Worm (Caenorhabditis elegans) whole organism, early embryonic: ENCODE measurements around the gene F41E6.17.

Experiments used
- B0310.2 ChIP-seq: sonication (generic microtip); optimal IDR thresholded peaks from 2 replicates; lab custom pipeline; 2016; ENCODE audit warnings: mild to moderate bottlenecking, missing genetic modification characterization, missing compliant biosample characterization
- F13C5.2 ChIP-seq: sonication (generic microtip); optimal IDR thresholded peaks from 2 replicates; lab custom pipeline; 2017; ENCODE audit warnings: mild to moderate bottlenecking, missing genetic modification characterization, inconsistent platforms, missing compliant biosample characterization
- aly-1 ChIP-seq: sonication (generic microtip); optimal IDR thresholded peaks from 2 replicates; lab custom pipeline; 2016; ENCODE audit warnings: missing genetic modification characterization, missing compliant biosample characterization
- ama-1 ChIP-seq: fragments of 150-350 bp; optimal IDR thresholded peaks from 2 replicates; lab custom pipeline; 2014
- ceh-13 ChIP-seq: fragments of 200-800 bp; sonication (Bioruptor generic); optimal IDR thresholded peaks from 2 replicates; lab custom pipeline; 2018; ENCODE audit warnings: mild to moderate bottlenecking, missing genetic modification characterization, missing compliant biosample characterization
- ceh-36 ChIP-seq: sonication (generic microtip); optimal IDR thresholded peaks from 2 replicates; lab custom pipeline; 2016; ENCODE audit warnings: missing genetic modification characterization, inconsistent platforms, missing compliant biosample characterization
- ets-7 ChIP-seq: sonication (generic microtip); optimal IDR thresholded peaks from 2 replicates; lab custom pipeline; 2016; ENCODE audit warnings: missing genotype, missing genetic modification characterization, missing compliant biosample characterization
- flt-1 ChIP-seq: fragments of 200-800 bp; sonication (Bioruptor generic); IDR thresholded peaks from 2 replicates; pipeline ENCODE4 v1.3.6; 2022; ENCODE audit warnings: missing genetic modification characterization, missing compliant biosample characterization
- hmbx-1 ChIP-seq: sonication (generic microtip); optimal IDR thresholded peaks from 2 replicates; lab custom pipeline; 2016; ENCODE audit warnings: mild to moderate bottlenecking, missing genetic modification characterization, missing compliant biosample characterization
- hmg-4 ChIP-seq: fragments of 200-800 bp; sonication (Bioruptor generic); optimal IDR thresholded peaks from 2 replicates; lab custom pipeline; 2018; ENCODE audit warnings: mild to moderate bottlenecking, missing genetic modification characterization, missing compliant biosample characterization
- hnd-1 ChIP-seq: sonication (generic microtip); optimal IDR thresholded peaks from 2 replicates; lab custom pipeline; 2016; ENCODE audit warnings: missing genetic modification characterization, missing compliant biosample characterization
- pes-1 ChIP-seq: fragments of 200-800 bp; sonication (Bioruptor generic); IDR thresholded peaks from 2 replicates; pipeline ENCODE4 v1.3.6; 2022; ENCODE audit warnings: missing genetic modification reagents, missing genetic modification characterization, missing compliant biosample characterization
- scrt-1 ChIP-seq: fragments of 200-800 bp; sonication (Bioruptor generic); IDR thresholded peaks from 2 replicates; pipeline ENCODE4 v1.3.6; 2022; ENCODE audit warnings: missing genetic modification characterization, missing compliant biosample characterization
- sea-1 ChIP-seq: fragments of 200-800 bp; sonication (Bioruptor generic); conservative IDR thresholded peaks from 2 replicates; pipeline ENCODE4 v1.3.6; 2022; ENCODE audit warnings: missing genetic modification characterization, missing compliant biosample characterization
- tbx-11 ChIP-seq: fragments of 200-800 bp; sonication (Bioruptor generic); IDR thresholded peaks from 2 replicates; pipeline ENCODE4 v1.3.6; 2022; ENCODE audit warnings: missing genetic modification characterization, missing compliant biosample characterization
- tbx-37 ChIP-seq: fragments of 200-800 bp; sonication (Bioruptor generic); conservative IDR thresholded peaks from 2 replicates; pipeline ENCODE4 v1.3.6; 2022; ENCODE audit warnings: missing genetic modification reagents, missing genetic modification characterization, missing compliant biosample characterization
- tra-4 ChIP-seq: sonication (generic microtip); optimal IDR thresholded peaks from 2 replicates; lab custom pipeline; 2017; ENCODE audit warnings: missing genetic modification characterization, missing compliant biosample characterization

The F41E6.17 gene

DNA sequence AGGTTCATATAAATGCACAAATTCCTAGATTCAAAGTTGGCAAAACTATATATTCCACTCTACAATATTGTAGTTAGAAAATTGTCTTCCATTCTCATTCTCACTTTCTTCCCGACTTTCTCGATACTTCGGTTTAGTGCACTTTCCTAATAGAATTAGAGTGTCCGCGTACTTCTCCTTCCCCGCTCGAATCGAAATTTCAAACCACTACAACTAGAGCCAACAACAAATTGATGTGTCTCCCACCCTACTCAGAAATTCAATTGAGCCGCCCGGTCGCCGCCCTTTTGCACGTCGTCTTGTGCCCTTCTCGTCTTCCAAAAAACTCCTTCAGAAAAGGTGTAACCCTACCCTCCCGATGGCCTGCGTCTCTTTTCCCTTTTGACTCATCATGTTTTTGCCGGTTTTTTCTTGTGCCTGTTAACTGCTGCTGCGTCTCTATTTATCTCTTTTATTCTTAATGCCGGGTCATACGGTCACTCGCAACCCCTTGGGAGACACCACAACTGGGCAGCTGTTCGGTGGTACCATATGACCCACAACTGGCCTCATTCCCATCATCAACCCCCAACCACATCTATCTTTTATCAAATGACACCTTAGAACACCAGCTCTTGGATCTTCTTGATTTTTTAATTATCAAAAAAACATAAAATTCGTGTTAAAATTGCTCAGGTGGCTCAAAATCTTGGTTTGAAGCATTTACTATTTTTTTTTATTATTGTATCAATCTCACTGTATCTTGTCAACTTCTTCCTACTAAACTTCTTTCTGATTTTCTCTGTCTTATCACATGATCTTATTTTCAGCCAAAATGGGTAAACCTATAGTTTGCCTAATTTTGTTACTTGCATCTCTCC is 29.6 kb upstream of the F41E6.17 start, which contains the start of gene tag-196:
TSS of gene tag-196 (plus strand) at position 810 of the 860 bp plus-strand sequence.
- no peak for TF ChIP-seq flt-1 (GFP tag; lab: Robert Waterston, UW)

ce11 chrV:8599192-8599591 is 24.7 kb upstream of the F41E6.17 start, which contains the start of gene F41E6.7:
F41E6.7 (minus strand) TSS chrV:8599292.
- TF ChIP-seq F13C5.2, result no peak
- no peak for TF ChIP-seq ceh-36 (tag; lab: Kevin White, UChicago)
- no peak for TF ChIP-seq sea-1
- no peak for TF ChIP-seq aly-1
- no peak for TF ChIP-seq B0310.2 (tag; lab: Kevin White, UChicago)
- no peak for TF ChIP-seq pes-1
- no peak for TF ChIP-seq hmbx-1 (tag; lab: Kevin White, UChicago)
- no peak for TF ChIP-seq tbx-11 (GFP tag; lab: Robert Waterston, UW)
- no peak for TF ChIP-seq tra-4 (tag; lab: Kevin White, UChicago)
- TF ChIP-seq tbx-37, result no peak
- TF ChIP-seq ceh-13, result no peak
- TF ChIP-seq flt-1 (GFP tag; lab: Robert Waterston, UW), result no peak

DNA sequence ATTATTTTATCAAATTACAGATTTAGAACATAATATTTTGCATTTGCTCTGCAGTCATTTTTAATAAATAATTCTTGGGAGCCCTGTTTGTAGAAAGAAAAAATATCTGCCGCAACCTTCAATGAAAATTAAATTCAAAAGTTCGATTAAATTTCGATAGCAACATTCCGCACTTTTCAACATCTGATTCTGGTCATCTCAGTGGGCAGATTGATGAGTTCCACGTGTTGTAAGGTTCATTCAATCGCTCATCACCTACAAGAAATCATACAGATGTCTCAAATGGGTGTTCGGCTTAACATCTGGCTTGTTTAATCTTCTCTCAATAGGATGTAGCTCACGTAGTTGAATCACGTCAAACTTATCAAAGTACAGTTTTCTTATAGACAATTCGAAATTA is 23.9 kb upstream of the F41E6.17 start:
- TF ChIP-seq hmbx-1 (tag; lab: Kevin White, UChicago) (no peak), ama-1 (lab: Kevin White, UChicago) (no peak), hnd-1 (tag; lab: Kevin White, UChicago) (no peak), sea-1 (no peak), flt-1 (GFP tag; lab: Robert Waterston, UW) (no peak), tra-4 (tag; lab: Kevin White, UChicago) (no peak), pes-1 (no peak), ets-7 (tag; lab: Kevin White, UChicago) (no peak), scrt-1 (GFP tag; lab: Robert Waterston, UW) (no peak), hmg-4 (GFP tag; lab: Kevin White, UChicago) (no peak), ceh-13 (no peak), ceh-36 (tag; lab: Kevin White, UChicago) (no peak), B0310.2 (tag; lab: Kevin White, UChicago) (no peak), tbx-37 (no peak), aly-1 (no peak), tbx-11 (GFP tag; lab: Robert Waterston, UW) (no peak), F13C5.2 (no peak)

- no peak for TF ChIP-seq B0310.2 (tag; lab: Kevin White, UChicago)
- TF ChIP-seq ceh-36 (tag; lab: Kevin White, UChicago), result no peak
- TF ChIP-seq aly-1, result no peak
- no peak for TF ChIP-seq sea-1
- no peak for TF ChIP-seq scrt-1 (GFP tag; lab: Robert Waterston, UW)
- TF ChIP-seq ceh-13, result no peak
- no peak for TF ChIP-seq flt-1 (GFP tag; lab: Robert Waterston, UW)
- no peak for TF ChIP-seq hmbx-1 (tag; lab: Kevin White, UChicago)
- no peak for TF ChIP-seq pes-1
- no peak for TF ChIP-seq hnd-1 (tag; lab: Kevin White, UChicago)
- TF ChIP-seq tbx-37, result no peak
- no peak for TF ChIP-seq tbx-11 (GFP tag; lab: Robert Waterston, UW)
- no peak for TF ChIP-seq hmg-4 (GFP tag; lab: Kevin White, UChicago)
Measured at ce11 chrV:8601420-8601819, 22.5 kb upstream of the F41E6.17 start, which contains the start of gene F41E6.8. F41E6.8 (minus strand) TSS chrV:8601520.

DNA sequence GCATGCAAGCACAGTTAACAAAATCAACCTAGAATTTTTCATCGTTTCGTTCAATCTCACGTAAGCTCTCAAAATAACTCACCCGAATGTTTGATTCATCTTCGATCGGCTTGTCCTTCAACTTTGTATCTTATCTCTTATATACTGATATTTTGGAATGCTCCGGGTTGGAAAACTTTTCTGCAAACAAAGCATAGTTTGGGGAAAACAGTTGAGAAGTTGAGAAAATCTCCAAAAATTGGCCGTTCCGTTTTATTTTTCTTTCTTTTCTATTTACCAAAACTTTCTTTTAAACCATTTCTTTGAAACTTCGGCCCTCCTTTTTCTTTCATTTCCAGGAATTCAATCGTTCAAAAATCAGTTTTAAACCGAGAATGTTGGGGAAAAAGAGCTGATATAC is 21.3 kb upstream of the F41E6.17 start, which contains the start of gene F41E6.15:
TSS of gene F41E6.15 (minus strand) at position 101 of the 400 bp plus-strand sequence.
- TF ChIP-seq tbx-11 (GFP tag; lab: Robert Waterston, UW), result no peak
- TF ChIP-seq ama-1 (lab: Kevin White, UChicago), result no peak
- TF ChIP-seq flt-1 (GFP tag; lab: Robert Waterston, UW), result no peak
- no peak for TF ChIP-seq ceh-13
- no peak for TF ChIP-seq hmg-4 (GFP tag; lab: Kevin White, UChicago)
- TF ChIP-seq aly-1, result no peak
- TF ChIP-seq scrt-1 (GFP tag; lab: Robert Waterston, UW), result no peak
- no peak for TF ChIP-seq B0310.2 (tag; lab: Kevin White, UChicago)
- TF ChIP-seq pes-1, result no peak
- no peak for TF ChIP-seq hmbx-1 (tag; lab: Kevin White, UChicago)
- TF ChIP-seq hnd-1 (tag; lab: Kevin White, UChicago), result no peak
- no peak for TF ChIP-seq F13C5.2
- TF ChIP-seq tra-4 (tag; lab: Kevin White, UChicago), result no peak
- no peak for TF ChIP-seq tbx-37

DNA sequence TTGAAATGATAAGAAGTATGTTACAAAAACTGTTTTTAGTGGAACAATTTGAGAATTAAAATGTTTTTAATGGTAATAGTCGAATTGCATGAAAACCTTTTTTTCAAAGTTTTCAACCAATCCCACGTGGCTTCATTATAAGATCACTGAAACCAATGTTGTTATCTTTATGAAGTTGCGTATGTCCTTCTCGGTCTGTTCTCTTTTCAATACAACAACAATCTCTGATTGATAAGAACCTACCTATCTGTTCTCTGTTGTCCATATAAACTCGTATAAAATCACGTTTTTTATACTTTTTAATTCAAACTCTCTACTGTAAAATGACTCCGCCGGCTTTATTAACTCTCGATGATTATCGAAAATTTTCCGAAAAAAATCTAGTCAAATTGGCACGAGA is 20.6 kb upstream of the F41E6.17 start, which contains the start of gene F41E6.5:
TSS of gene F41E6.5 (plus strand) at position 209 of the 400 bp plus-strand sequence.
- TF ChIP-seq hmbx-1 (tag; lab: Kevin White, UChicago), result no peak
- TF ChIP-seq ceh-13, result no peak
- TF ChIP-seq pes-1, result no peak
- no peak for TF ChIP-seq hmg-4 (GFP tag; lab: Kevin White, UChicago)
- TF ChIP-seq ceh-36 (tag; lab: Kevin White, UChicago), result no peak
- no peak for TF ChIP-seq aly-1
- TF ChIP-seq F13C5.2, result no peak
- TF ChIP-seq scrt-1 (GFP tag; lab: Robert Waterston, UW), result no peak
- no peak for TF ChIP-seq tbx-11 (GFP tag; lab: Robert Waterston, UW)
- TF ChIP-seq ets-7 (tag; lab: Kevin White, UChicago), result no peak
- no peak for TF ChIP-seq ama-1 (lab: Kevin White, UChicago)
- no peak for TF ChIP-seq flt-1 (GFP tag; lab: Robert Waterston, UW)
- no peak for TF ChIP-seq sea-1
- no peak for TF ChIP-seq hnd-1 (tag; lab: Kevin White, UChicago)
- TF ChIP-seq B0310.2 (tag; lab: Kevin White, UChicago), result no peak
- TF ChIP-seq tbx-37, result no peak
- no peak for TF ChIP-seq tra-4 (tag; lab: Kevin White, UChicago)

DNA sequence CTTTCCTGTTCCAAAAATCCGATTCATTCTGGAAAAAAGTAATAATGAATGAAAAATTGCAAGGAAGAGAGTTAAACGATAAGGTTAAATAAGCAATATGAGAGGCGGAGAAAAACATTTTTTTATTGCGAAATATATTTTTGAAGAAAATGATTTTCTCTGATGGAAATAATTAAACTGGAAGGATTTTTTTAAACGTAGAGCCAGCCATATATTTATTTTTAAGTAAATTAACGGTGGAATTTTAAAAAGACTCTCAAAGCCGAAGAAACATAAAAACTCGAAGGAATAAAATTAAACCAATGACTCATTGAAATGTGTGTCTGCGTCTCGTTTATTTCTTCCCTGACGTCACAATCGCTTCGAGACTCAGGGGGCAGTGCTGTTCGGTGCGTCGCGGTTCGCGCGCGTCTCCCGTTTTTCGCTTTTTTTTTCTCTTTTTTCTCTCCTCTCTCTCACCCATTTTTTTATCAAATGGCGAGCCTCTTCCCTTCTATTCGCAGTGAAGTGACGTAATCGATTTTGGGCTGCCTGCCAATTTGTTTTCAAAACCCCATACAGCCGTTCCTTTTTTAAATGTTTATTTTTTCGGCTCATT is 17.7 kb upstream of the F41E6.17 start, which contains the start of gene vps-60:
TSS of gene vps-60 (minus strand) at position 30 of the 598 bp plus-strand sequence.
- TF ChIP-seq tbx-11 (GFP tag; lab: Robert Waterston, UW) (no peak), F13C5.2 (peak; percentile 57), hmg-4 (GFP tag; lab: Kevin White, UChicago) (peak; percentile 61), ceh-36 (tag; lab: Kevin White, UChicago) (no peak), hmbx-1 (tag; lab: Kevin White, UChicago) (no peak), ama-1 (lab: Kevin White, UChicago) (no peak), ets-7 (tag; lab: Kevin White, UChicago) (peak; percentile 11), flt-1 (GFP tag; lab: Robert Waterston, UW) (peak; percentile 44; the same call in 1 of the 2 replicates), sea-1 (peak; percentile 28; the same call in 1 of the 2 replicates), B0310.2 (tag; lab: Kevin White, UChicago) (no peak)
